Fruit fly (Drosophila melanogaster) whole organism, pupa: ENCODE results near the gene kipf.

ENCODE experiments used
- CG10348 ChIP-seq: fragments of 200-800 bp; sonication (Bioruptor generic); IDR thresholded peaks from 2 replicates; pipeline ENCODE4 v1.3.6; 2022; ENCODE audit warnings: missing biosample characterization, missing genetic modification characterization
- CG14655 ChIP-seq: fragments of 200-800 bp; sonication (Bioruptor generic); optimal IDR thresholded peaks from 3 replicates; lab custom pipeline; 2017; ENCODE audit warnings: mild to moderate bottlenecking, missing biosample characterization, missing genetic modification reagents, missing genetic modification characterization
- CG4496 ChIP-seq: fragments of 200-800 bp; sonication (Bioruptor generic); IDR thresholded peaks from 3 replicates; pipeline ENCODE4 v1.3.6; 2022; ENCODE audit warnings: missing biosample characterization, missing genetic modification characterization
- EcR ChIP-seq: fragments of 200-800 bp; sonication (Bioruptor generic); optimal IDR thresholded peaks from 3 replicates; lab custom pipeline; 2019; ENCODE audit warnings: missing biosample characterization, missing genetic modification characterization, mild to moderate bottlenecking, moderate library complexity, missing genetic modification reagents
- fd96Ca ChIP-seq: fragments of 200-800 bp; sonication (Bioruptor generic); IDR thresholded peaks from 3 replicates; pipeline ENCODE4 v1.3.6; 2022; ENCODE audit warnings: missing biosample characterization, missing genetic modification characterization
- rn ChIP-seq: fragments of 200-800 bp; sonication (Bioruptor generic); IDR thresholded peaks from 2 replicates; pipeline ENCODE4 v1.3.6; 2022; ENCODE audit warnings: missing biosample characterization, missing genetic modification characterization

DNA sequence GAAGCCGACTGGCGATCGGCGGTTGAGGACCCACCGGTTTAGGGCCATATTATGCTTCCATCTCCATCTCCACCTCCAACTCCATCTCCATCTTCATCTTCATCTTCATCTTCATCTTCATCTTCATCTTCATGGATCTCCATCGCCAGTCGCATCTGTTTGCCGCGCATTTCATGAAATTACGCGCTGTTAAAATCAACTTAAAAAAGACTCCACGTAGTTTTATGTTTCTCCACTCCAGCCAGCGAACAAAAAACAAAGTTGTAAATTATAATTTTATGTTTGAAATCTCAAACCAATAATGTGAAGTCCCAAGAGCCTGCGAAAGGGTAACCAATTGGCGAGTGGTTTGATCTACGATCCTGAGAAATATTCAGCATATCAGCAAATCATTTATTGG lies 36.5 kb downstream of the kipf start:
- no peak for TF ChIP-seq EcR (GFP tag; lab: Kevin White, UChicago)
- TF ChIP-seq CG4496, result no peak
- TF ChIP-seq fd96Ca, result no peak
- TF ChIP-seq CG14655 (GFP tag; lab: Kevin White, UChicago), result no peak
- TF ChIP-seq CG10348 (GFP tag; lab: Robert Waterston, UW), result no peak
- no peak for TF ChIP-seq rn
